Fruit fly (Drosophila melanogaster) whole organism, embryonic: ENCODE data around the gene Hasp.
A peak's percentile ranks its signal among the peaks of the same experiment; 100 is the strongest.

ENCODE experiments used
- Ada2b ChIP-seq: fragments of 200-800 bp; sonication (Bioruptor generic); IDR thresholded peaks from 2 replicates; pipeline ENCODE4 v1.3.6; 2022; ENCODE audit warnings: missing biosample characterization, missing genetic modification characterization
- Adf1 ChIP-seq: fragments of 200-800 bp; sonication (Bioruptor generic); IDR thresholded peaks from 2 replicates; pipeline ENCODE4 v1.3.6; 2022; ENCODE audit warnings: missing biosample characterization, missing genetic modification characterization
- BtbVII ChIP-seq: fragments of 200-800 bp; sonication (Bioruptor generic); optimal IDR thresholded peaks from 3 replicates; lab custom pipeline; 2017; ENCODE audit warnings: missing biosample characterization, mild to moderate bottlenecking, missing genetic modification characterization
- C15 ChIP-seq: fragments of 200-800 bp; sonication (Bioruptor generic); IDR thresholded peaks from 3 replicates; pipeline ENCODE4 v1.3.6; 2022; ENCODE audit warnings: missing biosample characterization, missing genetic modification characterization
- CG10274 ChIP-seq: fragments of 200-800 bp; sonication (Bioruptor generic); optimal IDR thresholded peaks from 3 replicates; lab custom pipeline; 2017; ENCODE audit warnings: missing biosample characterization, mild to moderate bottlenecking, missing genetic modification characterization
- CG10431 ChIP-seq: fragments of 200-800 bp; sonication (Bioruptor generic); optimal IDR thresholded peaks from 3 replicates; lab custom pipeline; 2018; ENCODE audit warnings: missing biosample characterization, mild to moderate bottlenecking, missing genetic modification characterization
- CG10462 ChIP-seq: fragments of 200-800 bp; sonication (Bioruptor generic); optimal IDR thresholded peaks from 2 replicates; lab custom pipeline; 2016; ENCODE audit warnings: missing biosample characterization, missing genetic modification characterization
- CG11696 ChIP-seq: fragments of 200-800 bp; sonication (Bioruptor generic); IDR thresholded peaks from 2 replicates; pipeline ENCODE4 v1.3.6; 2022; ENCODE audit warnings: missing biosample characterization, missing genetic modification characterization
- CG12744 ChIP-seq: fragments of 200-800 bp; sonication (Bioruptor generic); optimal IDR thresholded peaks from 2 replicates; lab custom pipeline; 2016; ENCODE audit warnings: missing biosample characterization, missing genetic modification characterization
- CG14965 ChIP-seq: fragments of 200-800 bp; sonication (Bioruptor generic); optimal IDR thresholded peaks from 2 replicates; lab custom pipeline; 2016; ENCODE audit warnings: missing biosample characterization, missing genetic modification characterization, borderline replicate concordance
- CG15479 ChIP-seq: fragments of 200-800 bp; sonication (Bioruptor generic); optimal IDR thresholded peaks from 3 replicates; lab custom pipeline; 2019; ENCODE audit warnings: missing biosample characterization, mild to moderate bottlenecking, missing genetic modification characterization, moderate library complexity
- CG15601 ChIP-seq: fragments of 200-800 bp; sonication (Bioruptor generic); optimal IDR thresholded peaks from 3 replicates; lab custom pipeline; 2019; ENCODE audit warnings: missing biosample characterization, mild to moderate bottlenecking, missing genetic modification characterization, moderate library complexity
- CG17359 ChIP-seq: fragments of 200-800 bp; sonication (Bioruptor generic); optimal IDR thresholded peaks from 3 replicates; lab custom pipeline; 2018; ENCODE audit warnings: missing biosample characterization, mild to moderate bottlenecking, missing genetic modification characterization, moderate library complexity
- CG17361 ChIP-seq: fragments of 200-800 bp; sonication (Bioruptor generic); IDR thresholded peaks from 3 replicates; pipeline ENCODE4 v1.3.6; 2022; ENCODE audit warnings: missing biosample characterization, missing genetic modification characterization
- CG2712 ChIP-seq: fragments of 200-800 bp; optimal IDR thresholded peaks from 3 replicates; lab custom pipeline; 2019; ENCODE audit warnings: missing biosample characterization, mild to moderate bottlenecking, missing genetic modification characterization, moderate library complexity
- CG3281 ChIP-seq: fragments of 200-800 bp; sonication (Bioruptor generic); optimal IDR thresholded peaks from 3 replicates; lab custom pipeline; 2017; ENCODE audit warnings: missing biosample characterization, mild to moderate bottlenecking, missing genetic modification characterization
- CG42726 ChIP-seq: fragments of 200-800 bp; sonication (Bioruptor generic); IDR thresholded peaks from 2 replicates; pipeline ENCODE4 v1.3.6; 2022; ENCODE audit warnings: missing biosample characterization, missing genetic modification characterization; ENCODE audit not compliant: partially characterized antibody
- CG4617 ChIP-seq: fragments of 200-800 bp; sonication (Bioruptor generic); optimal IDR thresholded peaks from 3 replicates; lab custom pipeline; 2016; ENCODE audit warnings: missing biosample characterization, missing genetic modification characterization, borderline replicate concordance
- CG6689 ChIP-seq: fragments of 200-800 bp; sonication (Bioruptor generic); IDR thresholded peaks from 2 replicates; pipeline ENCODE4 v1.3.6; 2022; ENCODE audit warnings: missing biosample characterization, missing genetic modification characterization
- CG7839 ChIP-seq: fragments of 200-800 bp; sonication (Bioruptor generic); optimal IDR thresholded peaks from 3 replicates; lab custom pipeline; 2018; ENCODE audit warnings: missing biosample characterization, mild to moderate bottlenecking, missing genetic modification characterization, moderate library complexity
- CG8924 ChIP-seq: fragments of 200-800 bp; optimal IDR thresholded peaks from 3 replicates; lab custom pipeline; 2019; ENCODE audit warnings: missing biosample characterization, mild to moderate bottlenecking, missing genetic modification characterization, moderate library complexity
- Ets65A ChIP-seq: fragments of 200-800 bp; sonication (Bioruptor generic); peaks from one replicate; lab custom pipeline; 2016; ENCODE audit warnings: missing biosample characterization, missing genetic modification characterization
- HLHmδ ChIP-seq: fragments of 200-800 bp; sonication (Bioruptor generic); optimal IDR thresholded peaks from 2 replicates; lab custom pipeline; 2018; ENCODE audit warnings: missing biosample characterization, mild to moderate bottlenecking, missing genetic modification characterization, moderate library complexity
- HmgD ChIP-seq: fragments of 200-800 bp; sonication (Bioruptor generic); optimal IDR thresholded peaks from 3 replicates; lab custom pipeline; 2016; ENCODE audit warnings: missing biosample characterization, missing genetic modification characterization
- Jarid2 ChIP-seq: fragments of 200-800 bp; sonication (Bioruptor generic); optimal IDR thresholded peaks from 3 replicates; lab custom pipeline; 2017; ENCODE audit warnings: mild to moderate bottlenecking, missing biosample characterization, missing genetic modification reagents, missing genetic modification characterization
- Med ChIP-seq: fragments of 200-800 bp; sonication (Bioruptor generic); peaks from one replicate; lab custom pipeline; 2016; ENCODE audit warnings: missing biosample characterization, missing genetic modification characterization, mild to moderate bottlenecking, inconsistent platforms, moderate library complexity
- Meics ChIP-seq: fragments of 200-800 bp; sonication (Bioruptor generic); optimal IDR thresholded peaks from 2 replicates; lab custom pipeline; 2017; ENCODE audit warnings: missing biosample characterization, mild to moderate bottlenecking, missing genetic modification characterization
- Nf-YA ChIP-seq: fragments of 200-800 bp; sonication (Bioruptor generic); IDR thresholded peaks from 2 replicates; pipeline ENCODE4 v1.3.6; 2022; ENCODE audit warnings: missing biosample characterization, missing genetic modification characterization
- Vsx1 ChIP-seq: fragments of 200-800 bp; sonication (Bioruptor generic); optimal IDR thresholded peaks from 2 replicates; lab custom pipeline; 2017; ENCODE audit warnings: missing biosample characterization, mild to moderate bottlenecking, missing genetic modification characterization, missing genetic modification reagents
- ara ChIP-seq: fragments of 200-800 bp; sonication (Bioruptor generic); IDR thresholded peaks from 2 replicates; pipeline ENCODE4 v1.3.6; 2022; ENCODE audit warnings: missing biosample characterization, missing genetic modification characterization
- chm ChIP-seq: fragments of 200-800 bp; sonication (Bioruptor generic); IDR thresholded peaks from 2 replicates; pipeline ENCODE4 v1.3.6; 2022; ENCODE audit warnings: missing biosample characterization, missing genetic modification characterization
- corto ChIP-seq: fragments of 200-800 bp; sonication (Bioruptor generic); optimal IDR thresholded peaks from 2 replicates; lab custom pipeline; 2016; ENCODE audit warnings: missing biosample characterization, mild to moderate bottlenecking, missing genetic modification characterization, moderate library complexity
- eve ChIP-seq, 2 experiments: fragments of >200 bp; optimal IDR thresholded peaks; 2 replicates each; lab custom pipeline; 2017; ENCODE audit warnings: missing biosample characterization in 2 of 2, missing genetic modification characterization in 2 of 2
- gce ChIP-seq: fragments of 200-800 bp; sonication (Bioruptor generic); IDR thresholded peaks from 3 replicates; pipeline ENCODE4 v1.3.6; 2022; ENCODE audit warnings: missing biosample characterization, missing genetic modification characterization
- grau ChIP-seq: fragments of 200-800 bp; optimal IDR thresholded peaks from 3 replicates; lab custom pipeline; 2019; ENCODE audit warnings: missing biosample characterization, mild to moderate bottlenecking, missing genetic modification characterization, moderate library complexity
- grn ChIP-seq: fragments of 200-800 bp; sonication (Bioruptor generic); optimal IDR thresholded peaks from 3 replicates; lab custom pipeline; 2017; ENCODE audit warnings: missing biosample characterization, missing genetic modification characterization
- h ChIP-seq: fragments of >200 bp; optimal IDR thresholded peaks from 2 replicates; lab custom pipeline; 2017
- hth ChIP-seq: fragments of >200 bp; optimal IDR thresholded peaks from 2 replicates; lab custom pipeline; 2017; ENCODE audit warnings: inconsistent platforms
- lov ChIP-seq, 2 experiments: fragments of 200-800 bp in 1 of 2; fragments of >200 bp in 1 of 2; sonication (Bioruptor generic) in 1 of 2; IDR thresholded peaks in 1 of 2; optimal IDR thresholded peaks in 1 of 2; 2 replicates in 1 of 2; 3 replicates in 1 of 2; pipeline versions ENCODE4 v1.3.6 to Lab custom; 2017 to 2022; ENCODE audit warnings: missing biosample characterization in 1 of 2, missing genetic modification characterization in 1 of 2
- luna ChIP-seq: fragments of 200-800 bp; sonication (Bioruptor generic); optimal IDR thresholded peaks from 2 replicates; lab custom pipeline; 2016; ENCODE audit warnings: missing biosample characterization, missing genetic modification characterization
- nom ChIP-seq: fragments of 200-800 bp; sonication (Bioruptor generic); optimal IDR thresholded peaks from 2 replicates; lab custom pipeline; 2017; ENCODE audit warnings: missing biosample characterization, missing genetic modification characterization, mild to moderate bottlenecking, moderate library complexity, missing genetic modification reagents
- org-1 ChIP-seq: fragments of 200-800 bp; sonication (Bioruptor generic); optimal IDR thresholded peaks from 2 replicates; lab custom pipeline; 2017; ENCODE audit warnings: missing biosample characterization, missing genetic modification characterization
- otp ChIP-seq: fragments of 200-800 bp; sonication (Bioruptor generic); IDR thresholded peaks from 3 replicates; pipeline ENCODE4, ENCODE4 v1.3.6; 2022; ENCODE audit warnings: missing biosample characterization, missing genetic modification characterization
- pho ChIP-seq: fragments of 200-800 bp; sonication (Bioruptor generic); optimal IDR thresholded peaks from 2 replicates; lab custom pipeline; 2016; ENCODE audit warnings: missing biosample characterization, missing genetic modification characterization
- sd ChIP-seq: fragments of 200-800 bp; sonication (Bioruptor generic); optimal IDR thresholded peaks from 3 replicates; lab custom pipeline; 2018; ENCODE audit warnings: missing biosample characterization, mild to moderate bottlenecking, missing genetic modification characterization, moderate library complexity
- sens-2 ChIP-seq: fragments of 200-800 bp; sonication (Bioruptor generic); IDR thresholded peaks from 2 replicates; pipeline ENCODE4 v1.3.6; 2022; ENCODE audit warnings: missing biosample characterization, missing genetic modification characterization
- sr ChIP-seq: fragments of 200-800 bp; sonication (Bioruptor generic); IDR thresholded peaks from 3 replicates; pipeline ENCODE4 v1.3.6; 2022; ENCODE audit warnings: missing biosample characterization, missing genetic modification characterization
- unc-4 ChIP-seq: fragments of 200-800 bp; sonication (Bioruptor generic); IDR thresholded peaks from 2 replicates; pipeline ENCODE4 v1.3.6; 2022; ENCODE audit warnings: missing biosample characterization, missing genetic modification characterization; ENCODE audit not compliant: partially characterized antibody
- vvl ChIP-seq: fragments of 200-800 bp; sonication (Bioruptor generic); IDR thresholded peaks from 2 replicates; pipeline ENCODE4 v1.3.6; 2022; ENCODE audit warnings: missing biosample characterization, missing genetic modification characterization
- yki ChIP-seq: fragments of >200 bp; optimal IDR thresholded peaks from 3 replicates; lab custom pipeline; 2018
- zfh2 ChIP-seq: fragments of 200-800 bp; sonication (Bioruptor generic); optimal IDR thresholded peaks from 2 replicates; lab custom pipeline; 2016; ENCODE audit warnings: missing biosample characterization, missing genetic modification characterization

Hasp gene

dm6 chr2L:19533247-19533646, 16.2 kb upstream of the Hasp start, which contains the start of gene CG33116 (continued):
- TF ChIP-seq Ada2b (GFP tag; lab: Robert Waterston, UW) (peak; percentile 59; the same call in 1 of the 2 replicates), HmgD (GFP tag; lab: Kevin White, UChicago) (peak; percentile 70), CG10431 (peak; percentile 45), yki (no peak), CG15479 (GFP tag; lab: Kevin White, UChicago) (peak; percentile 41), org-1 (GFP tag; lab: Kevin White, UChicago) (peak; percentile 75), grn (GFP tag; lab: Kevin White, UChicago) (peak; percentile 25), CG4617 (GFP tag; lab: Kevin White, UChicago) (peak; percentile 71), h (no peak), nom (GFP tag; lab: Kevin White, UChicago) (peak; percentile 70), Jarid2 (GFP tag; lab: Kevin White, UChicago) (peak; percentile 40), Ets65A (GFP tag; lab: Kevin White, UChicago) (peak; percentile 98), Med (peak; percentile 98), sd (tag; lab: Kevin White, UChicago) (peak; percentile 51), grau (tag; lab: Kevin White, UChicago) (peak; percentile 81), eve (GFP tag; optimal IDR thresholded peaks at IDR 0.05; lab: Kevin White, UChicago) (no peak), CG11696 (GFP tag; lab: Robert Waterston, UW) (peak; percentile 100), Adf1 (GFP tag; lab: Robert Waterston, UW) (peak; percentile 91), C15 (GFP tag; lab: Robert Waterston, UW) (0 out of 3 replicates have a peak, but pooled peaks have one; percentile 22), HLHmδ (GFP tag; lab: Kevin White, UChicago) (peak; percentile 23), CG6689 (GFP tag; lab: Robert Waterston, UW) (peak; percentile 64), CG8924 (tag; lab: Kevin White, UChicago) (peak; percentile 79), corto (GFP tag; lab: Kevin White, UChicago) (peak; percentile 20), gce (GFP tag; lab: Robert Waterston, UW) (peak; percentile 27; the same call in 1 of the 3 replicates), CG15601 (peak; percentile 79), chm (GFP tag; lab: Robert Waterston, UW) (peak; percentile 86), vvl (GFP tag; lab: Robert Waterston, UW) (peak; percentile 87), otp (GFP tag; lab: Robert Waterston, UW) (peak; percentile 43; the same call in 2 of the 3 replicates), Nf-YA (GFP tag; lab: Robert Waterston, UW) (no peak; the same call in 1 of the 2 replicates), Vsx1 (peak; percentile 38), CG12744 (GFP tag; lab: Kevin White, UChicago) (peak; percentile 71), CG7839 (tag; lab: Kevin White, UChicago) (peak; percentile 79), CG17361 (peak; percentile 84), hth (lab: Kevin White, UChicago) (no peak), zfh2 (GFP tag; lab: Kevin White, UChicago) (peak; percentile 87), unc-4 (GFP tag; lab: Robert Waterston, UW) (no peak), CG42726 (GFP tag; lab: Robert Waterston, UW) (no peak; the same call in 1 of the 2 replicates), CG10462 (GFP tag; lab: Kevin White, UChicago) (peak; percentile 56), CG2712 (peak; percentile 84), CG17359 (tag; lab: Kevin White, UChicago) (peak; percentile 80), CG3281 (GFP tag; lab: Kevin White, UChicago) (peak; percentile 74), luna (peak; percentile 12), sens-2 (no peak), ara (GFP tag; lab: Robert Waterston, UW) (peak; percentile 63; the same call in 1 of the 2 replicates), lov (optimal IDR thresholded peaks at IDR 0.05; lab: Kevin White, UChicago) (no peak), lov (GFP tag; IDR thresholded peaks at IDR 0.05; lab: Robert Waterston, UW) (peak; percentile 81), CG10274 (GFP tag; lab: Kevin White, UChicago) (peak; percentile 24), BtbVII (peak; percentile 68), Meics (peak; percentile 82), CG14965 (GFP tag; lab: Kevin White, UChicago) (peak; percentile 44), sr (GFP tag; lab: Robert Waterston, UW) (no peak), pho (GFP tag; lab: Kevin White, UChicago) (peak; percentile 81)
